Worm (Caenorhabditis elegans) whole organism, L1 larva: ENCODE measurements around the gene H20J04.6.

ENCODE experiments used
- nhr-237 ChIP-seq: fragments of 150-350 bp; optimal IDR thresholded peaks from 2 replicates; lab custom pipeline; 2014; ENCODE audit warnings: missing biosample characterization, missing genetic modification characterization
- ztf-11 ChIP-seq, 2 experiments: sonication (generic microtip); optimal IDR thresholded peaks; 2 replicates each; lab custom pipeline; 2016 to 2017; ENCODE audit warnings: missing genetic modification characterization in 2 of 2, missing biosample characterization in 1 of 2, missing compliant biosample characterization in 1 of 2

- TF ChIP-seq nhr-237 (tag; lab: Kevin White, UChicago) (no peak), ztf-11 (tag; optimal IDR thresholded peaks at IDR 0.05; lab: Kevin White, UChicago) (no peak)
These were observed 31.3 kb upstream of the H20J04.6 start for ce11 chrII:4291799-4292198.
